Fruit fly (Drosophila melanogaster) whole organism, embryonic: Measurements from ENCODE around the gene CG5910.

Experiments used
- CG10654 ChIP-seq: fragments of 200-800 bp; sonication (Bioruptor generic); optimal IDR thresholded peaks from 2 replicates; lab custom pipeline; 2016; ENCODE audit warnings: missing biosample characterization, missing genetic modification characterization
- CG12659 ChIP-seq: fragments of 200-800 bp; sonication (Bioruptor generic); optimal IDR thresholded peaks from 3 replicates; lab custom pipeline; 2017; ENCODE audit warnings: mild to moderate bottlenecking, missing biosample characterization, missing genetic modification reagents, missing genetic modification characterization
- CG15514 ChIP-seq: fragments of 200-800 bp; sonication (Bioruptor generic); optimal IDR thresholded peaks from 3 replicates; lab custom pipeline; 2017; ENCODE audit warnings: missing biosample characterization, missing genetic modification characterization, mild to moderate bottlenecking, moderate library complexity, missing genetic modification reagents
- CG16813 ChIP-seq: fragments of 200-800 bp; sonication (Bioruptor generic); IDR thresholded peaks from 3 replicates; pipeline ENCODE4 v1.3.6; 2022; ENCODE audit warnings: missing biosample characterization, missing genetic modification characterization; ENCODE audit not compliant: partially characterized antibody
- CG17186 ChIP-seq: fragments of 200-800 bp; sonication (Bioruptor generic); optimal IDR thresholded peaks from 3 replicates; lab custom pipeline; 2017; ENCODE audit warnings: missing biosample characterization, missing genetic modification reagents, missing genetic modification characterization
- CG17328 ChIP-seq: fragments of 200-800 bp; sonication (Bioruptor generic); IDR thresholded peaks from 2 replicates; pipeline ENCODE4 v1.3.6; 2022; ENCODE audit warnings: missing biosample characterization, missing genetic modification characterization
- CG17912 ChIP-seq: fragments of 200-800 bp; sonication (Bioruptor generic); optimal IDR thresholded peaks from 2 replicates; lab custom pipeline; 2018; ENCODE audit warnings: missing biosample characterization, mild to moderate bottlenecking, missing genetic modification characterization
- CG1792 ChIP-seq: fragments of 200-800 bp; sonication (Bioruptor generic); optimal IDR thresholded peaks from 2 replicates; lab custom pipeline; 2016; ENCODE audit warnings: missing biosample characterization, missing genetic modification characterization
- CG18599 ChIP-seq: fragments of 200-800 bp; sonication (Bioruptor generic); optimal IDR thresholded peaks from 3 replicates; lab custom pipeline; 2017; ENCODE audit warnings: missing biosample characterization, missing genetic modification characterization, mild to moderate bottlenecking, moderate library complexity, missing genetic modification reagents
- CG30403 ChIP-seq: fragments of 200-800 bp; sonication (Bioruptor generic); optimal IDR thresholded peaks from 3 replicates; lab custom pipeline; 2016; ENCODE audit warnings: missing biosample characterization, missing genetic modification characterization
- CG3281 ChIP-seq: fragments of 200-800 bp; sonication (Bioruptor generic); optimal IDR thresholded peaks from 3 replicates; lab custom pipeline; 2017; ENCODE audit warnings: missing biosample characterization, mild to moderate bottlenecking, missing genetic modification characterization
- CG3838 ChIP-seq: fragments of 200-800 bp; sonication (Bioruptor generic); optimal IDR thresholded peaks from 3 replicates; lab custom pipeline; 2016; ENCODE audit warnings: missing biosample characterization, missing genetic modification characterization
- CG5245 ChIP-seq: fragments of 200-800 bp; sonication (Bioruptor generic); optimal IDR thresholded peaks from 3 replicates; lab custom pipeline; 2016; ENCODE audit warnings: missing biosample characterization, missing genetic modification characterization
- CG5953 ChIP-seq: fragments of 200-800 bp; sonication (Bioruptor generic); IDR thresholded peaks from 2 replicates; pipeline ENCODE4 v1.3.6; 2022; ENCODE audit warnings: missing biosample characterization, missing genetic modification characterization
- CG9932 ChIP-seq: fragments of 200-800 bp; sonication (Bioruptor generic); IDR thresholded peaks from 2 replicates; pipeline ENCODE4 v1.3.6; 2022; ENCODE audit warnings: missing biosample characterization, missing genetic modification characterization
- Eip74EF ChIP-seq, 2 experiments: fragments of 200-800 bp in 1 of 2; fragments of >200 bp in 1 of 2; sonication (Bioruptor generic) in 1 of 2; optimal IDR thresholded peaks; 2 replicates each; lab custom pipeline; 2017 to 2019; ENCODE audit warnings: missing biosample characterization in 2 of 2, missing genetic modification characterization in 2 of 2, mild to moderate bottlenecking in 1 of 2, moderate library complexity in 1 of 2
- Fer1 ChIP-seq: fragments of 200-800 bp; sonication (Bioruptor generic); optimal IDR thresholded peaks from 2 replicates; lab custom pipeline; 2017; ENCODE audit warnings: missing biosample characterization, mild to moderate bottlenecking, missing genetic modification characterization
- HHEX ChIP-seq: fragments of 200-800 bp; sonication (Bioruptor generic); optimal IDR thresholded peaks from 3 replicates; lab custom pipeline; 2017; ENCODE audit warnings: missing biosample characterization, mild to moderate bottlenecking, missing genetic modification characterization, missing genetic modification reagents
- Hmx ChIP-seq: fragments of 200-800 bp; sonication (Bioruptor generic); optimal IDR thresholded peaks from 2 replicates; lab custom pipeline; 2016; ENCODE audit warnings: missing biosample characterization, missing genetic modification characterization
- Mad ChIP-seq: fragments of 200-800 bp; sonication (Bioruptor generic); optimal IDR thresholded peaks from 2 replicates; lab custom pipeline; 2016; ENCODE audit warnings: missing biosample characterization, missing genetic modification characterization
- Max ChIP-seq: fragments of 200-800 bp; sonication (Bioruptor generic); optimal IDR thresholded peaks from 2 replicates; lab custom pipeline; 2016; ENCODE audit warnings: missing biosample characterization, mild to moderate bottlenecking, missing genetic modification characterization
- Med ChIP-seq: fragments of 200-800 bp; sonication (Bioruptor generic); peaks from one replicate; lab custom pipeline; 2016; ENCODE audit warnings: missing biosample characterization, missing genetic modification characterization, mild to moderate bottlenecking, inconsistent platforms, moderate library complexity
- Myb ChIP-seq: fragments of 200-800 bp; sonication (Bioruptor generic); optimal IDR thresholded peaks from 2 replicates; lab custom pipeline; 2016; ENCODE audit warnings: missing biosample characterization, missing genetic modification characterization
- Neu2 ChIP-seq: fragments of 200-800 bp; sonication (Bioruptor generic); optimal IDR thresholded peaks from 3 replicates; lab custom pipeline; 2016; ENCODE audit warnings: missing biosample characterization, missing genetic modification characterization, borderline replicate concordance
- Nf-YC ChIP-seq: fragments of 200-800 bp; optimal IDR thresholded peaks from 3 replicates; lab custom pipeline; 2019; ENCODE audit warnings: missing biosample characterization, mild to moderate bottlenecking, missing genetic modification characterization, moderate library complexity
- Sry-δ ChIP-seq: fragments of 200-800 bp; sonication (Bioruptor generic); optimal IDR thresholded peaks from 2 replicates; lab custom pipeline; 2016; ENCODE audit warnings: missing biosample characterization, missing genetic modification characterization
- bab2 ChIP-seq: fragments of 200-800 bp; sonication (Bioruptor generic); optimal IDR thresholded peaks from 2 replicates; lab custom pipeline; 2016; ENCODE audit warnings: missing biosample characterization, missing genetic modification characterization
- bbx ChIP-seq: fragments of 200-800 bp; sonication (Bioruptor generic); IDR thresholded peaks from 2 replicates; pipeline ENCODE4 v1.3.6; 2022; ENCODE audit warnings: missing biosample characterization, missing genetic modification characterization; ENCODE audit not compliant: partially characterized antibody
- bcd ChIP-seq: fragments of 200-800 bp; sonication (Bioruptor generic); optimal IDR thresholded peaks from 2 replicates; lab custom pipeline; 2017; ENCODE audit warnings: missing biosample characterization, mild to moderate bottlenecking, missing genetic modification characterization
- br ChIP-seq: fragments of >200 bp; optimal IDR thresholded peaks from 2 replicates; lab custom pipeline; 2017
- btn ChIP-seq: fragments of 200-800 bp; sonication (Bioruptor generic); optimal IDR thresholded peaks from 2 replicates; lab custom pipeline; 2016; ENCODE audit warnings: missing biosample characterization, missing genetic modification characterization
- dan ChIP-seq: fragments of 200-800 bp; sonication (Bioruptor generic); IDR thresholded peaks from 2 replicates; pipeline ENCODE4 v1.3.6; 2022; ENCODE audit warnings: missing biosample characterization, missing genetic modification characterization
- exex ChIP-seq: fragments of 200-800 bp; sonication (Bioruptor generic); optimal IDR thresholded peaks from 4 replicates; lab custom pipeline; 2018; ENCODE audit warnings: missing biosample characterization, mild to moderate bottlenecking, missing genetic modification characterization, moderate library complexity
- fd64A ChIP-seq: fragments of 200-800 bp; sonication (Bioruptor generic); optimal IDR thresholded peaks from 3 replicates; lab custom pipeline; 2018; ENCODE audit warnings: missing biosample characterization, mild to moderate bottlenecking, missing genetic modification characterization
- ham ChIP-seq: fragments of 200-800 bp; sonication (Bioruptor generic); IDR thresholded peaks from 2 replicates; pipeline ENCODE4 v1.3.6; 2022; ENCODE audit warnings: missing biosample characterization, missing genetic modification characterization
- jumu ChIP-seq: fragments of 200-800 bp; sonication (Bioruptor generic); optimal IDR thresholded peaks from 3 replicates; lab custom pipeline; 2016; ENCODE audit warnings: missing biosample characterization, missing genetic modification characterization
- knrl ChIP-seq: fragments of 200-800 bp; sonication (Bioruptor generic); IDR thresholded peaks from 3 replicates; pipeline ENCODE4 v1.3.6; 2022; ENCODE audit warnings: missing biosample characterization, missing genetic modification characterization; ENCODE audit not compliant: partially characterized antibody
- lmd ChIP-seq: fragments of 200-800 bp; sonication (Bioruptor generic); IDR thresholded peaks from 2 replicates; pipeline ENCODE4 v1.3.6; 2022; ENCODE audit warnings: missing biosample characterization, missing genetic modification characterization
- peb ChIP-seq: fragments of 200-800 bp; sonication (Bioruptor generic); IDR thresholded peaks from 2 replicates; pipeline ENCODE4 v1.3.6; 2022; ENCODE audit warnings: missing biosample characterization, missing genetic modification characterization
- prd ChIP-seq, 3 experiments: fragments of >200 bp in 2 of 3; fragments of 200-800 bp in 1 of 3; sonication (Bioruptor generic) in 1 of 3; optimal IDR thresholded peaks in 2 of 3; IDR thresholded peaks in 1 of 3; 2 replicates in 2 of 3; 3 replicates in 1 of 3; pipeline versions ENCODE4 v1.3.6 to Lab custom; 2017 to 2022; ENCODE audit warnings: missing biosample characterization in 1 of 3, missing genetic modification characterization in 1 of 3
- pros ChIP-seq: fragments of 200-800 bp; sonication (Bioruptor generic); optimal IDR thresholded peaks from 3 replicates; lab custom pipeline; 2019; ENCODE audit warnings: missing biosample characterization, mild to moderate bottlenecking, missing genetic modification characterization, moderate library complexity
- psq ChIP-seq: fragments of 200-800 bp; sonication (Bioruptor generic); optimal IDR thresholded peaks from 2 replicates; lab custom pipeline; 2017; ENCODE audit warnings: missing biosample characterization, missing genetic modification characterization
- pzg ChIP-seq: fragments of 200-800 bp; sonication (Bioruptor generic); optimal IDR thresholded peaks from 3 replicates; lab custom pipeline; 2018; ENCODE audit warnings: missing biosample characterization, mild to moderate bottlenecking, missing genetic modification characterization, moderate library complexity
- scrt ChIP-seq: fragments of 200-800 bp; sonication (Bioruptor generic); optimal IDR thresholded peaks from 2 replicates; lab custom pipeline; 2018; ENCODE audit warnings: missing biosample characterization, mild to moderate bottlenecking, missing genetic modification characterization, moderate library complexity
- ssp ChIP-seq: fragments of 200-800 bp; sonication (Bioruptor generic); IDR thresholded peaks from 2 replicates; pipeline ENCODE4 v1.3.6; 2022; ENCODE audit warnings: missing biosample characterization, missing genetic modification characterization
- sug ChIP-seq: fragments of 200-800 bp; optimal IDR thresholded peaks from 2 replicates; lab custom pipeline; 2019; ENCODE audit warnings: missing biosample characterization, mild to moderate bottlenecking, missing genetic modification characterization, moderate library complexity
- tgo ChIP-seq: fragments of 200-800 bp; sonication (Bioruptor generic); IDR thresholded peaks from 3 replicates; pipeline ENCODE4 v1.3.6; 2022; ENCODE audit warnings: missing biosample characterization, missing genetic modification characterization
- tll ChIP-seq, 2 experiments: fragments of 200-800 bp in 1 of 2; fragments of >200 bp in 1 of 2; sonication (Bioruptor generic) in 1 of 2; optimal IDR thresholded peaks; 2 replicates each; lab custom pipeline; 2017 to 2019; ENCODE audit warnings: missing biosample characterization in 2 of 2, missing genetic modification characterization in 2 of 2, mild to moderate bottlenecking in 1 of 2, moderate library complexity in 1 of 2
- twi ChIP-seq: fragments of 200-800 bp; optimal IDR thresholded peaks from 2 replicates; lab custom pipeline; 2019; ENCODE audit warnings: missing biosample characterization, mild to moderate bottlenecking, missing genetic modification characterization, moderate library complexity

Gene CG5910

dm6 chr3L:20395257-20395909 is 46.8 kb upstream of the CG5910 start (continued):
- TF ChIP-seq bbx (GFP tag; lab: Robert Waterston, UW) (0 out of 2 replicates have a peak, but pooled peaks have one; percentile 21), ham (no peak), sug (peak; percentile 73), twi (no peak), Sry-δ (GFP tag; lab: Kevin White, UChicago) (no peak), CG3281 (GFP tag; lab: Kevin White, UChicago) (peak; percentile 62), scrt (no peak), CG16813 (GFP tag; lab: Robert Waterston, UW) (no peak), Neu2 (no peak), bcd (GFP tag; lab: Kevin White, UChicago) (peak; percentile 53), btn (no peak), Eip74EF (GFP tag; optimal IDR thresholded peaks at IDR 0.05; lab: Kevin White, UChicago) (no peak), Max (GFP tag; lab: Kevin White, UChicago) (peak; percentile 47), CG10654 (GFP tag; lab: Kevin White, UChicago) (no peak), Myb (GFP tag; lab: Kevin White, UChicago) (no peak), CG17186 (GFP tag; lab: Kevin White, UChicago) (no peak), pros (GFP tag; lab: Kevin White, UChicago) (no peak), bab2 (GFP tag; lab: Kevin White, UChicago) (peak; percentile 32), CG17912 (GFP tag; lab: Kevin White, UChicago) (no peak), CG5245 (GFP tag; lab: Kevin White, UChicago) (no peak), ssp (GFP tag; lab: Robert Waterston, UW) (no peak), br (lab: Kevin White, UChicago) (no peak), Med (GFP tag; lab: Kevin White, UChicago) (peak; percentile 87), psq (GFP tag; lab: Kevin White, UChicago) (no peak), knrl (no peak), CG17328 (GFP tag; lab: Robert Waterston, UW) (no peak), Hmx (GFP tag; lab: Kevin White, UChicago) (no peak), Mad (GFP tag; lab: Kevin White, UChicago) (no peak), jumu (GFP tag; lab: Kevin White, UChicago) (no peak), CG30403 (GFP tag; lab: Kevin White, UChicago) (peak; percentile 63), Fer1 (GFP tag; lab: Kevin White, UChicago) (peak; percentile 69), CG15514 (GFP tag; lab: Kevin White, UChicago) (peak; percentile 38), HHEX (GFP tag; lab: Kevin White, UChicago) (no peak), lmd (no peak; the same call in 1 of the 2 replicates), CG18599 (GFP tag; lab: Kevin White, UChicago) (peak; percentile 74), Nf-YC (tag; lab: Kevin White, UChicago) (peak; percentile 33), exex (peak; percentile 71), CG5953 (0 out of 2 replicates have a peak, but pooled peaks have one; percentile 20), CG12659 (GFP tag; lab: Kevin White, UChicago) (peak; percentile 57), CG9932 (peak; percentile 62), dan (no peak), prd (optimal IDR thresholded peaks at IDR 0.05; lab: Kevin White, UChicago) (no peak), prd (GFP tag; IDR thresholded peaks at IDR 0.05; lab: Robert Waterston, UW) (peak; percentile 51), peb (no peak), pzg (GFP tag; lab: Kevin White, UChicago) (no peak), tgo (GFP tag; lab: Robert Waterston, UW) (no peak; the same call in 2 of the 3 replicates), fd64A (GFP tag; lab: Kevin White, UChicago) (no peak), CG1792 (GFP tag; lab: Kevin White, UChicago) (peak; percentile 25), CG3838 (GFP tag; lab: Kevin White, UChicago) (no peak), tll (GFP tag; optimal IDR thresholded peaks at IDR 0.05; lab: Kevin White, UChicago) (no peak)
